Worm (Caenorhabditis elegans) whole organism, L2 larva: Measurements from ENCODE around the gene H40L08.9.

Experiments
- C34F6.9 ChIP-seq: fragments of 150-350 bp; optimal IDR thresholded peaks from 2 replicates; lab custom pipeline; 2014; ENCODE audit warnings: missing biosample characterization, missing genetic modification characterization
- F13H6.1 ChIP-seq: sonication (generic microtip); optimal IDR thresholded peaks from 2 replicates; lab custom pipeline; 2016; ENCODE audit warnings: missing genetic modification characterization, missing compliant biosample characterization
- R02D3.7 ChIP-seq: fragments of 150-350 bp; optimal IDR thresholded peaks from 2 replicates; lab custom pipeline; 2014; ENCODE audit warnings: missing biosample characterization, missing genetic modification characterization
- ZK546.5 ChIP-seq: sonication (generic microtip); optimal IDR thresholded peaks from 2 replicates; lab custom pipeline; 2017; ENCODE audit warnings: missing biosample characterization, missing genetic modification characterization
- alr-1 ChIP-seq: fragments of 150-350 bp; optimal IDR thresholded peaks from 2 replicates; lab custom pipeline; 2014; ENCODE audit warnings: missing biosample characterization, missing genetic modification characterization
- aly-2 ChIP-seq: fragments of 150-350 bp; optimal IDR thresholded peaks from 2 replicates; lab custom pipeline; 2014; ENCODE audit warnings: missing biosample characterization, missing genetic modification characterization
- ama-1 ChIP-seq: fragments of 150-350 bp; optimal IDR thresholded peaks from 2 replicates; lab custom pipeline; 2018; ENCODE audit warnings: inconsistent platforms
- blmp-1 ChIP-seq: sonication (generic microtip); optimal IDR thresholded peaks from 2 replicates; lab custom pipeline; 2017; ENCODE audit warnings: missing genetic modification characterization, mild to moderate bottlenecking, missing compliant biosample characterization, antibody characterized with exemption, moderate library complexity; ENCODE audit not compliant: insufficient read depth
- ceh-16 ChIP-seq: fragments of 150-350 bp; optimal IDR thresholded peaks from 2 replicates; lab custom pipeline; 2014; ENCODE audit warnings: missing biosample characterization, missing genetic modification characterization
- ceh-82 ChIP-seq: fragments of 150-350 bp; optimal IDR thresholded peaks from 2 replicates; lab custom pipeline; 2014; ENCODE audit warnings: missing biosample characterization, missing genetic modification characterization
- crh-2 ChIP-seq: sonication (generic microtip); optimal IDR thresholded peaks from 2 replicates; lab custom pipeline; 2017; ENCODE audit warnings: missing biosample characterization, missing genetic modification characterization
- dmd-4 ChIP-seq: sonication (generic microtip); optimal IDR thresholded peaks from 2 replicates; lab custom pipeline; 2017; ENCODE audit warnings: missing biosample characterization, missing genetic modification characterization
- egl-27 ChIP-seq: sonication (generic microtip); optimal IDR thresholded peaks from 3 replicates; lab custom pipeline; 2017; ENCODE audit warnings: missing biosample characterization, missing genetic modification reagents, missing genetic modification characterization
- elt-1 ChIP-seq: fragments of 150-350 bp; optimal IDR thresholded peaks from 2 replicates; lab custom pipeline; 2014; ENCODE audit warnings: missing biosample characterization, missing genetic modification characterization
- elt-3 ChIP-seq: sonication (generic microtip); optimal IDR thresholded peaks from 2 replicates; lab custom pipeline; 2017; ENCODE audit warnings: missing biosample characterization, missing genetic modification characterization
- gmeb-1 ChIP-seq: fragments of 150-350 bp; optimal IDR thresholded peaks from 2 replicates; lab custom pipeline; 2014; ENCODE audit warnings: missing biosample characterization, missing genetic modification characterization
- lin-11 ChIP-seq: fragments of 150-350 bp; sonication (generic microtip); optimal IDR thresholded peaks from 2 replicates; lab custom pipeline; 2014; ENCODE audit warnings: missing biosample characterization, missing genetic modification characterization, inconsistent platforms, mixed read lengths
- lin-13 ChIP-seq: fragments of 150-350 bp; optimal IDR thresholded peaks from 2 replicates; lab custom pipeline; 2014; ENCODE audit warnings: missing biosample characterization, missing genetic modification reagents, missing genetic modification characterization
- lin-39 ChIP-seq: fragments of 150-350 bp; optimal IDR thresholded peaks from 2 replicates; lab custom pipeline; 2014; ENCODE audit warnings: missing biosample characterization, missing genetic modification reagents, missing genetic modification characterization
- lsy-2 ChIP-seq, 2 experiments: fragments of 150-350 bp in 1 of 2; sonication (generic microtip) in 1 of 2; optimal IDR thresholded peaks; 2 replicates each; lab custom pipeline; 2014 to 2017; ENCODE audit warnings: missing biosample characterization in 2 of 2, missing genetic modification characterization in 2 of 2
- mab-5 ChIP-seq: fragments of 150-350 bp; optimal IDR thresholded peaks from 2 replicates; lab custom pipeline; 2014; ENCODE audit warnings: missing biosample characterization, missing genetic modification characterization
- mdl-1 ChIP-seq, 2 experiments: fragments of 150-350 bp in 1 of 2; sonication (generic microtip) in 1 of 2; optimal IDR thresholded peaks; 2 replicates each; lab custom pipeline; 2017; ENCODE audit warnings: missing biosample characterization in 2 of 2, missing genetic modification characterization in 2 of 2
- nhr-10 ChIP-seq: sonication (generic microtip); optimal IDR thresholded peaks from 2 replicates; lab custom pipeline; 2017; ENCODE audit warnings: missing biosample characterization, missing genetic modification characterization
- nhr-11 ChIP-seq: fragments of 150-350 bp; optimal IDR thresholded peaks from 2 replicates; lab custom pipeline; 2014; ENCODE audit warnings: missing biosample characterization, missing genetic modification characterization
- nhr-12 ChIP-seq: fragments of 150-350 bp; optimal IDR thresholded peaks from 2 replicates; lab custom pipeline; 2014; ENCODE audit warnings: missing biosample characterization, missing genetic modification characterization
- nhr-129 ChIP-seq: fragments of 150-350 bp; optimal IDR thresholded peaks from 2 replicates; lab custom pipeline; 2014; ENCODE audit warnings: missing biosample characterization, missing genetic modification characterization
- nhr-21 ChIP-seq: fragments of 150-350 bp; optimal IDR thresholded peaks from 2 replicates; lab custom pipeline; 2014; ENCODE audit warnings: missing biosample characterization, missing genetic modification characterization
- nhr-23 ChIP-seq: fragments of 150-350 bp; optimal IDR thresholded peaks from 2 replicates; lab custom pipeline; 2014; ENCODE audit warnings: missing biosample characterization, missing genetic modification reagents, missing genetic modification characterization
- nhr-237 ChIP-seq: fragments of 150-350 bp; optimal IDR thresholded peaks from 2 replicates; lab custom pipeline; 2014; ENCODE audit warnings: missing biosample characterization, missing genetic modification characterization
- nhr-25 ChIP-seq: fragments of 150-350 bp; sonication (generic microtip); optimal IDR thresholded peaks from 3 replicates; lab custom pipeline; 2014; ENCODE audit warnings: missing biosample characterization, missing genetic modification characterization
- nhr-6 ChIP-seq: fragments of 150-350 bp; optimal IDR thresholded peaks from 2 replicates; lab custom pipeline; 2014; ENCODE audit warnings: missing biosample characterization, missing genetic modification characterization
- nhr-77 ChIP-seq: fragments of 150-350 bp; optimal IDR thresholded peaks from 2 replicates; lab custom pipeline; 2014; ENCODE audit warnings: missing biosample characterization, missing genetic modification characterization
- peb-1 ChIP-seq: fragments of 150-350 bp; optimal IDR thresholded peaks from 2 replicates; lab custom pipeline; 2014; ENCODE audit warnings: missing biosample characterization, missing genetic modification characterization
- sem-4 ChIP-seq: fragments of 150-350 bp; optimal IDR thresholded peaks from 2 replicates; lab custom pipeline; 2014; ENCODE audit warnings: missing biosample characterization, missing genetic modification reagents, missing genetic modification characterization
- skn-1 ChIP-seq: sonication (generic microtip); optimal IDR thresholded peaks from 2 replicates; lab custom pipeline; 2017; ENCODE audit warnings: missing biosample characterization, missing genetic modification characterization
- sma-3 ChIP-seq: sonication (generic microtip); optimal IDR thresholded peaks from 2 replicates; lab custom pipeline; 2016; ENCODE audit warnings: missing genetic modification reagents, missing genetic modification characterization, missing compliant biosample characterization
- sma-9 ChIP-seq, 2 experiments: fragments of 150-350 bp in 1 of 2; sonication (generic microtip) in 1 of 2; optimal IDR thresholded peaks; 2 replicates each; lab custom pipeline; 2014 to 2016; ENCODE audit warnings: missing genetic modification characterization in 2 of 2, mild to moderate bottlenecking in 1 of 2, missing biosample characterization in 1 of 2, missing compliant biosample characterization in 1 of 2, missing genetic modification reagents in 1 of 2, moderate library complexity in 1 of 2
- snpc-4 ChIP-seq: fragments of 150-350 bp; optimal IDR thresholded peaks from 2 replicates; lab custom pipeline; 2014; ENCODE audit warnings: missing biosample characterization, missing genetic modification characterization
- unc-39 ChIP-seq: fragments of 150-350 bp; optimal IDR thresholded peaks from 2 replicates; lab custom pipeline; 2014; ENCODE audit warnings: missing biosample characterization, missing genetic modification characterization
- zag-1 ChIP-seq: fragments of 150-350 bp; optimal IDR thresholded peaks from 2 replicates; lab custom pipeline; 2014; ENCODE audit warnings: missing biosample characterization, missing genetic modification characterization
- ztf-1 ChIP-seq: fragments of 200-800 bp; sonication (Bioruptor generic); conservative IDR thresholded peaks from 2 replicates; pipeline ENCODE4 v1.3.6; 2022; ENCODE audit warnings: missing genetic modification characterization, missing compliant biosample characterization
- ztf-11 ChIP-seq: sonication (generic microtip); optimal IDR thresholded peaks from 2 replicates; lab custom pipeline; 2017; ENCODE audit warnings: missing biosample characterization, missing genetic modification characterization
- ztf-4 ChIP-seq: fragments of 150-350 bp; optimal IDR thresholded peaks from 2 replicates; lab custom pipeline; 2014; ENCODE audit warnings: missing biosample characterization, missing genetic modification characterization

The H40L08.9 gene

ce11 chrX:15081486-15081885, 5.2 kb upstream of the H40L08.9 start:
- no peak for TF ChIP-seq nhr-23 (tag; lab: Kevin White, UChicago)
- peak; percentile 21 for TF ChIP-seq nhr-21 (tag; lab: Kevin White, UChicago)
- no peak for TF ChIP-seq snpc-4 (tag; lab: Kevin White, UChicago)
- TF ChIP-seq sma-9 (GFP tag; optimal IDR thresholded peaks at IDR 0.05; lab: Kevin White, UChicago), result peak; percentile 55
- no peak for TF ChIP-seq sma-9 (tag; optimal IDR thresholded peaks at IDR 0.05; lab: Kevin White, UChicago)
- TF ChIP-seq crh-2, result no peak
- peak; percentile 13 for TF ChIP-seq nhr-129 (tag; lab: Kevin White, UChicago)

- peak in 1 of 2 experiments; percentile 36 for TF ChIP-seq lsy-2 (tag; optimal IDR thresholded peaks at IDR 0.05; lab: Kevin White, UChicago)
- peak; percentile 86 for TF ChIP-seq sma-3
- TF ChIP-seq nhr-21 (tag; lab: Kevin White, UChicago), result peak; percentile 87
- peak; percentile 84 for TF ChIP-seq sma-9 (GFP tag; optimal IDR thresholded peaks at IDR 0.05; lab: Kevin White, UChicago)
- TF ChIP-seq sma-9 (tag; optimal IDR thresholded peaks at IDR 0.05; lab: Kevin White, UChicago), result no peak
- no peak for TF ChIP-seq ceh-82 (tag; lab: Kevin White, UChicago)
- no peak for TF ChIP-seq nhr-12 (tag; lab: Kevin White, UChicago)
- TF ChIP-seq nhr-129 (tag; lab: Kevin White, UChicago), result peak; percentile 50
- peak; percentile 80 for TF ChIP-seq nhr-25 (tag; lab: Kevin White, UChicago)
Measured at ce11 chrX:15079406-15079805, 3.1 kb upstream of the H40L08.9 start.

ce11 chrX:15078276-15078675, 2.0 kb upstream of the H40L08.9 start:
- TF ChIP-seq gmeb-1 (no peak), nhr-21 (tag; lab: Kevin White, UChicago) (no peak), aly-2 (no peak), nhr-129 (tag; lab: Kevin White, UChicago) (no peak), lsy-2 (tag; optimal IDR thresholded peaks at IDR 0.05; lab: Kevin White, UChicago) (no peak), egl-27 (no peak), lin-39 (tag; lab: Kevin White, UChicago) (no peak), unc-39 (tag; lab: Kevin White, UChicago) (no peak), ceh-82 (tag; lab: Kevin White, UChicago) (no peak), ama-1 (lab: Kevin White, UChicago) (no peak), sem-4 (no peak), nhr-77 (no peak), mdl-1 (tag; optimal IDR thresholded peaks at IDR 0.05; lab: Kevin White, UChicago) (no peak), nhr-237 (tag; lab: Kevin White, UChicago) (no peak)

- TF ChIP-seq mdl-1 (tag; optimal IDR thresholded peaks at IDR 0.05; lab: Kevin White, UChicago) (no peak), nhr-77 (no peak), nhr-10 (no peak), lsy-2 (tag; optimal IDR thresholded peaks at IDR 0.05; lab: Kevin White, UChicago) (peak in 1 of 2 experiments; percentile 4), crh-2 (no peak), skn-1 (tag; lab: Kevin White, UChicago) (no peak), alr-1 (tag; lab: Kevin White, UChicago) (no peak), nhr-129 (tag; lab: Kevin White, UChicago) (peak; percentile 19), dmd-4 (no peak), sma-9 (GFP tag; optimal IDR thresholded peaks at IDR 0.05; lab: Kevin White, UChicago) (peak; percentile 81), sma-9 (tag; optimal IDR thresholded peaks at IDR 0.05; lab: Kevin White, UChicago) (no peak), ceh-82 (tag; lab: Kevin White, UChicago) (no peak), ceh-16 (tag; lab: Kevin White, UChicago) (peak; percentile 48), snpc-4 (tag; lab: Kevin White, UChicago) (no peak), ZK546.5 (tag; lab: Kevin White, UChicago) (no peak), lin-11 (tag; lab: Kevin White, UChicago) (no peak), unc-39 (tag; lab: Kevin White, UChicago) (no peak), aly-2 (no peak), nhr-237 (tag; lab: Kevin White, UChicago) (no peak), lin-13 (no peak), nhr-21 (tag; lab: Kevin White, UChicago) (peak; percentile 54), gmeb-1 (peak; percentile 5), sma-3 (peak; percentile 57), elt-3 (no peak), R02D3.7 (tag; lab: Kevin White, UChicago) (no peak), ztf-1 (GFP tag; lab: Robert Waterston, UW) (no peak), ztf-4 (no peak), blmp-1 (tag; lab: Kevin White, UChicago) (peak; percentile 67), zag-1 (no peak), elt-1 (tag; lab: Kevin White, UChicago) (no peak), nhr-25 (tag; lab: Kevin White, UChicago) (peak; percentile 79), egl-27 (no peak), nhr-11 (tag; lab: Kevin White, UChicago) (no peak), peb-1 (tag; lab: Kevin White, UChicago) (no peak), ztf-11 (no peak), F13H6.1 (tag; lab: Kevin White, UChicago) (peak; percentile 1), C34F6.9 (tag; lab: Kevin White, UChicago) (no peak), lin-39 (tag; lab: Kevin White, UChicago) (no peak), nhr-23 (tag; lab: Kevin White, UChicago) (no peak), mab-5 (tag; lab: Kevin White, UChicago) (no peak), nhr-6 (tag; lab: Kevin White, UChicago) (no peak)
Measured at ce11 chrX:15077597-15078261, 1.4 kb upstream of the H40L08.9 start, which contains the start of the genes H40L08.8, H40L08.2 and H40L08.7. H40L08.8 (minus strand) TSS chrX:15077633. H40L08.2 (minus strand) TSS chrX:15077744. H40L08.7 (minus strand) TSS chrX:15077744.
